Fruit fly (Drosophila melanogaster) whole organism, wandering third instar larva: ENCODE results near the gene CG6244.

Experiments
- Abd-B ChIP-seq: fragments of >200 bp; optimal IDR thresholded peaks from 2 replicates; lab custom pipeline; 2017; ENCODE audit warnings: missing biosample characterization, missing genetic modification characterization
- CG9705 ChIP-seq: fragments of 200-800 bp; sonication (Bioruptor generic); optimal IDR thresholded peaks from 2 replicates; lab custom pipeline; 2018; ENCODE audit warnings: missing biosample characterization, mild to moderate bottlenecking, missing genetic modification characterization
- Dfd ChIP-seq: fragments of >200 bp; optimal IDR thresholded peaks from 2 replicates; lab custom pipeline; 2017; ENCODE audit warnings: missing biosample characterization, missing genetic modification characterization
- GATAd ChIP-seq: sonication (Bioruptor generic); optimal IDR thresholded peaks from 2 replicates; lab custom pipeline; 2016; ENCODE audit warnings: missing biosample characterization, missing genetic modification characterization
- OdsH ChIP-seq: fragments of 200-800 bp; sonication (Bioruptor generic); optimal IDR thresholded peaks from 2 replicates; lab custom pipeline; 2016; ENCODE audit warnings: missing biosample characterization, mild to moderate bottlenecking, missing genetic modification characterization
- dsf ChIP-seq: sonication (Bioruptor generic); optimal IDR thresholded peaks from 2 replicates; lab custom pipeline; 2016; ENCODE audit warnings: missing biosample characterization, missing genetic modification characterization, borderline replicate concordance
- sage ChIP-seq: fragments of 200-800 bp; sonication (Bioruptor generic); optimal IDR thresholded peaks from 2 replicates; lab custom pipeline; 2016; ENCODE audit warnings: missing biosample characterization, mild to moderate bottlenecking, missing genetic modification characterization

- TF ChIP-seq sage (GFP tag; lab: Kevin White, UChicago) (no peak), GATAd (GFP tag; lab: Kevin White, UChicago) (no peak), OdsH (GFP tag; lab: Kevin White, UChicago) (no peak), Dfd (no peak), Abd-B (GFP tag; lab: Kevin White, UChicago) (no peak), dsf (no peak), CG9705 (GFP tag; lab: Kevin White, UChicago) (no peak)
These were observed 24.0 kb downstream of the CG6244 start, which contains the start of gene CG12713 for dm6 chr3L:15832146-15832545.
